Worm (Caenorhabditis elegans): ENCODE results near the gene srd-34.

The srd-34 gene

DNA sequence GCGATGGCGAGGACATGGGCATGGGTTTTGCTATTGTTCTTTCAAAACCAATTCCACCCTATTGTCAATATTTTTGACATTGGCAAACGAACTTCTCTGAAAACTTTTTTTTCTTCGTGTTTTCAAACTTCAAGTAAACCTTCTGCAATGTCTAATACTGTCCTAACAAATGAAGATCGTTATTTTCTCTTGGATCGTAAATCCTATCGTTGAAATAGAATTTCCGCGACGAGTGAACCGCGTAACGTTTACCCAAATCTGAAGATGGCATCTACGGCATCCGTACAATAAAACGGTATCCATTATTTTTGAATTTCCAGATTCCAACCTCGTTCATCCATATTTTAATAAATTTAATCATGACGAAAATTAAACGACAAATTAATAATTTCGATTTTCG is 43.3 kb downstream of the srd-34 start, which contains the start of gene C35A5.5:
TSS of gene C35A5.5 (plus strand) at position 301 of the 400 bp plus-strand sequence.
- TF ChIP-seq hlh-30 (tag; optimal IDR thresholded peaks at IDR 0.05; ENCODE audit: insufficient read depth) = no peak
- no peak for TF ChIP-seq dpl-1 (GFP tag; optimal IDR thresholded peaks at IDR 0.05)
- TF ChIP-seq zip-11 (GFP tag; IDR thresholded peaks at IDR 0.05) = no peak
- TF ChIP-seq pqm-1 (tag; optimal IDR thresholded peaks at IDR 0.05) = no peak
- no peak for TF ChIP-seq dve-1 (tag; optimal IDR thresholded peaks at IDR 0.05; ENCODE audit: insufficient read depth)
- TF ChIP-seq nhr-41 (GFP tag; IDR thresholded peaks at IDR 0.05) = no peak
- no peak for TF ChIP-seq lir-3 (tag; optimal IDR thresholded peaks at IDR 0.05)
- TF ChIP-seq mdl-1 (tag; optimal IDR thresholded peaks at IDR 0.05) = no peak
- no peak for TF ChIP-seq dmd-8 (GFP tag; IDR thresholded peaks at IDR 0.05)
- no peak for TF ChIP-seq daf-8 (GFP tag; IDR thresholded peaks at IDR 0.05)
- no peak for TF ChIP-seq hmg-1.1 (GFP tag; IDR thresholded peaks at IDR 0.05)
- no peak for TF ChIP-seq nhr-25 (tag; optimal IDR thresholded peaks at IDR 0.05; ENCODE audit: borderline replicate concordance, insufficient read depth)
- no peak for TF ChIP-seq nhr-237 (tag; optimal IDR thresholded peaks at IDR 0.05)
- TF ChIP-seq dmd-6 (GFP tag; IDR thresholded peaks at IDR 0.05) = no peak
- TF ChIP-seq F26F4.8 (GFP tag; conservative IDR thresholded peaks at IDR 0.05) = no peak

ce11 chrV:10503893-10504292 is 45.0 kb downstream of the srd-34 start, which contains the start of gene C35A5.10:
TSS of gene C35A5.10 (plus strand) at chrV:10504193.
- no peak for TF ChIP-seq aly-2 (tag; optimal IDR thresholded peaks at IDR 0.05)
- no peak for TF ChIP-seq tag-97 (GFP tag; IDR thresholded peaks at IDR 0.05)
- no peak for TF ChIP-seq lsy-2 (tag; optimal IDR thresholded peaks at IDR 0.05)
- no peak for TF ChIP-seq mep-1 (tag; optimal IDR thresholded peaks at IDR 0.05)
- TF ChIP-seq hif-1 (tag; optimal IDR thresholded peaks at IDR 0.05) = no peak
- TF ChIP-seq nhr-28 (tag; optimal IDR thresholded peaks at IDR 0.05) = no peak
- no peak for TF ChIP-seq vab-7 (GFP tag; IDR thresholded peaks at IDR 0.05)
- TF ChIP-seq hlh-30 (tag; optimal IDR thresholded peaks at IDR 0.05; ENCODE audit: insufficient read depth) = no peak
- TF ChIP-seq zag-1 (tag; optimal IDR thresholded peaks at IDR 0.05) = no peak
- TF ChIP-seq snpc-4 (tag; optimal IDR thresholded peaks at IDR 0.05) = no peak
- TF ChIP-seq Y75B8A.6 (GFP tag; IDR thresholded peaks at IDR 0.05) = no peak
- no peak for TF ChIP-seq unc-62 (GFP tag; optimal IDR thresholded peaks at IDR 0.05 in 1 of 2)
- no peak for TF ChIP-seq unc-62 (tag; optimal IDR thresholded peaks at IDR 0.05)
- TF ChIP-seq F44E2.7 (GFP tag; IDR thresholded peaks at IDR 0.05) = no peak
- no peak for TF ChIP-seq cey-2 (tag; optimal IDR thresholded peaks at IDR 0.05; ENCODE audit: borderline replicate concordance, insufficient read depth)

- TF ChIP-seq mxl-3 (GFP tag; optimal IDR thresholded peaks at IDR 0.05) (no peak), ZK546.5 (tag; optimal IDR thresholded peaks at IDR 0.05) (no peak), unc-62 (GFP tag; optimal IDR thresholded peaks at IDR 0.05 in 1 of 2) (peak in 1 of 2 experiments; percentile 20), unc-62 (tag; optimal IDR thresholded peaks at IDR 0.05) (no peak), duxl-1 (tag; optimal IDR thresholded peaks at IDR 0.05; ENCODE audit: poor library complexity) (no peak)
Observed at ce11 chrV:10503011-10503410, 45.9 kb downstream of the srd-34 start, which contains the start of gene C35A5.11. TSS of gene C35A5.11 (minus strand) at chrV:10503111.

DNA sequence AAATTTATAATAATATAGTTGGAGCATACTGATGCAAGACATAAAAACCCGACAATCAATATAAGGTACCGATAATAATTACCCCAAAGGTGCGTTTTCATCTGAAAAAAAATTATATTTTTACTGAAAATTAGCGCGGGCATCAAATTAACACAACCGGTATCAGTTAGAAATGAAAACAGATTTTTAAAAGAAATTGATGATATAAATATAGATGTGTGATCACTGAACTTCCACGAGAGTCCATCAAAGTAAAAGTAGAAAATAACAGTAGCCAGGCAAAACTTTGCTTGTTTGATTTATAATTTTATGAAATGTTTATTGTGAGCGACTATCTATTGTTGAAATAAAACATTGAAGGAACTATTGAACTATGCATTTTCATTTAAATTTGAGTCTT is 47.6 kb downstream of the srd-34 start, which contains the start of gene C35A5.3:
TSS of gene C35A5.3 (minus strand) at position 101 of the 400 bp plus-strand sequence.
- TF ChIP-seq nhr-111 (GFP tag; optimal IDR thresholded peaks at IDR 0.05) (no peak), dve-1 (tag; optimal IDR thresholded peaks at IDR 0.05; ENCODE audit: insufficient read depth) (no peak), ces-1 (GFP tag; optimal IDR thresholded peaks at IDR 0.05) (no peak), fkh-10 (GFP tag; optimal IDR thresholded peaks at IDR 0.05) (no peak)

Data from whole organism, L4 larva.